Worm (Caenorhabditis elegans) whole organism, L2 larva: Measurements from ENCODE around the gene srx-110.
A peak's percentile ranks its signal among the peaks of the same experiment; 100 is the strongest.

Experiments
- C34F6.9 ChIP-seq: fragments of 150-350 bp; optimal IDR thresholded peaks from 2 replicates; lab custom pipeline; 2014; ENCODE audit warnings: missing biosample characterization, missing genetic modification characterization
- F13H6.1 ChIP-seq: sonication (generic microtip); optimal IDR thresholded peaks from 2 replicates; lab custom pipeline; 2016; ENCODE audit warnings: missing genetic modification characterization, missing compliant biosample characterization
- R02D3.7 ChIP-seq: fragments of 150-350 bp; optimal IDR thresholded peaks from 2 replicates; lab custom pipeline; 2014; ENCODE audit warnings: missing biosample characterization, missing genetic modification characterization
- Y55F3AM.14 ChIP-seq: fragments of 200-800 bp; sonication (Bioruptor generic); optimal IDR thresholded peaks from 2 replicates; lab custom pipeline; 2018; ENCODE audit warnings: mild to moderate bottlenecking, missing genetic modification characterization, missing compliant biosample characterization
- ZK546.5 ChIP-seq: sonication (generic microtip); optimal IDR thresholded peaks from 2 replicates; lab custom pipeline; 2017; ENCODE audit warnings: missing biosample characterization, missing genetic modification characterization
- alr-1 ChIP-seq: fragments of 150-350 bp; optimal IDR thresholded peaks from 2 replicates; lab custom pipeline; 2014; ENCODE audit warnings: missing biosample characterization, missing genetic modification characterization
- ama-1 ChIP-seq: fragments of 150-350 bp; optimal IDR thresholded peaks from 2 replicates; lab custom pipeline; 2018; ENCODE audit warnings: inconsistent platforms
- blmp-1 ChIP-seq: sonication (generic microtip); optimal IDR thresholded peaks from 2 replicates; lab custom pipeline; 2017; ENCODE audit warnings: missing genetic modification characterization, mild to moderate bottlenecking, missing compliant biosample characterization, antibody characterized with exemption, moderate library complexity; ENCODE audit not compliant: insufficient read depth
- ceh-82 ChIP-seq: fragments of 150-350 bp; optimal IDR thresholded peaks from 2 replicates; lab custom pipeline; 2014; ENCODE audit warnings: missing biosample characterization, missing genetic modification characterization
- crh-2 ChIP-seq: sonication (generic microtip); optimal IDR thresholded peaks from 2 replicates; lab custom pipeline; 2017; ENCODE audit warnings: missing biosample characterization, missing genetic modification characterization
- egl-27 ChIP-seq: sonication (generic microtip); optimal IDR thresholded peaks from 3 replicates; lab custom pipeline; 2017; ENCODE audit warnings: missing biosample characterization, missing genetic modification reagents, missing genetic modification characterization
- elt-1 ChIP-seq: fragments of 150-350 bp; optimal IDR thresholded peaks from 2 replicates; lab custom pipeline; 2014; ENCODE audit warnings: missing biosample characterization, missing genetic modification characterization
- fos-1 ChIP-seq: fragments of 150-350 bp; optimal IDR thresholded peaks from 2 replicates; lab custom pipeline; 2014; ENCODE audit warnings: missing biosample characterization, missing genetic modification characterization
- gmeb-1 ChIP-seq: fragments of 150-350 bp; optimal IDR thresholded peaks from 2 replicates; lab custom pipeline; 2014; ENCODE audit warnings: missing biosample characterization, missing genetic modification characterization
- lin-11 ChIP-seq: fragments of 150-350 bp; sonication (generic microtip); optimal IDR thresholded peaks from 2 replicates; lab custom pipeline; 2014; ENCODE audit warnings: missing biosample characterization, missing genetic modification characterization, inconsistent platforms, mixed read lengths
- lin-13 ChIP-seq: fragments of 150-350 bp; optimal IDR thresholded peaks from 2 replicates; lab custom pipeline; 2014; ENCODE audit warnings: missing biosample characterization, missing genetic modification reagents, missing genetic modification characterization
- lsy-2 ChIP-seq, 2 experiments: fragments of 150-350 bp in 1 of 2; sonication (generic microtip) in 1 of 2; optimal IDR thresholded peaks; 2 replicates each; lab custom pipeline; 2014 to 2017; ENCODE audit warnings: missing biosample characterization in 2 of 2, missing genetic modification characterization in 2 of 2
- mdl-1 ChIP-seq, 2 experiments: fragments of 150-350 bp in 1 of 2; sonication (generic microtip) in 1 of 2; optimal IDR thresholded peaks; 2 replicates each; lab custom pipeline; 2017; ENCODE audit warnings: missing biosample characterization in 2 of 2, missing genetic modification characterization in 2 of 2
- nhr-129 ChIP-seq: fragments of 150-350 bp; optimal IDR thresholded peaks from 2 replicates; lab custom pipeline; 2014; ENCODE audit warnings: missing biosample characterization, missing genetic modification characterization
- nhr-237 ChIP-seq: fragments of 150-350 bp; optimal IDR thresholded peaks from 2 replicates; lab custom pipeline; 2014; ENCODE audit warnings: missing biosample characterization, missing genetic modification characterization
- nhr-25 ChIP-seq: fragments of 150-350 bp; sonication (generic microtip); optimal IDR thresholded peaks from 3 replicates; lab custom pipeline; 2014; ENCODE audit warnings: missing biosample characterization, missing genetic modification characterization
- nhr-6 ChIP-seq: fragments of 150-350 bp; optimal IDR thresholded peaks from 2 replicates; lab custom pipeline; 2014; ENCODE audit warnings: missing biosample characterization, missing genetic modification characterization
- nhr-77 ChIP-seq: fragments of 150-350 bp; optimal IDR thresholded peaks from 2 replicates; lab custom pipeline; 2014; ENCODE audit warnings: missing biosample characterization, missing genetic modification characterization
- peb-1 ChIP-seq: fragments of 150-350 bp; optimal IDR thresholded peaks from 2 replicates; lab custom pipeline; 2014; ENCODE audit warnings: missing biosample characterization, missing genetic modification characterization
- skn-1 ChIP-seq: sonication (generic microtip); optimal IDR thresholded peaks from 2 replicates; lab custom pipeline; 2017; ENCODE audit warnings: missing biosample characterization, missing genetic modification characterization
- snpc-4 ChIP-seq: fragments of 150-350 bp; optimal IDR thresholded peaks from 2 replicates; lab custom pipeline; 2014; ENCODE audit warnings: missing biosample characterization, missing genetic modification characterization
- unc-55 ChIP-seq: fragments of 150-350 bp; sonication (generic microtip); optimal IDR thresholded peaks from 3 replicates; lab custom pipeline; 2014; ENCODE audit warnings: missing biosample characterization, missing genetic modification reagents, missing genetic modification characterization
- unc-62 ChIP-seq: fragments of 150-350 bp; optimal IDR thresholded peaks from 2 replicates; lab custom pipeline; 2014; ENCODE audit warnings: missing biosample characterization, missing genetic modification reagents, missing genetic modification characterization
- zag-1 ChIP-seq: fragments of 150-350 bp; optimal IDR thresholded peaks from 2 replicates; lab custom pipeline; 2014; ENCODE audit warnings: missing biosample characterization, missing genetic modification characterization
- ztf-1 ChIP-seq: fragments of 200-800 bp; sonication (Bioruptor generic); conservative IDR thresholded peaks from 2 replicates; pipeline ENCODE4 v1.3.6; 2022; ENCODE audit warnings: missing genetic modification characterization, missing compliant biosample characterization

srx-110 gene

ce11 chrII:3709255-3709654, at the start of gene srx-110:
Gene srx-110 (plus strand): TSS chrII:3709555.
- TF ChIP-seq mdl-1 (tag; optimal IDR thresholded peaks at IDR 0.05; lab: Kevin White, UChicago) (no peak), unc-55 (no peak)

- TF ChIP-seq gmeb-1 (tag; lab: Kevin White, UChicago) (no peak), peb-1 (tag; lab: Kevin White, UChicago) (no peak), unc-62 (GFP tag; lab: Kevin White, UChicago) (no peak), skn-1 (no peak)
- TF ChIP-seq, all 48 proteins: peak for 0
Observed at ce11 chrII:3659776-3660175, 49.6 kb upstream of the srx-110 start, which contains the start of gene F19B10.4. Gene F19B10.4 (plus strand): TSS chrII:3660076.

ce11 chrII:3661932-3662331, 47.4 kb upstream of the srx-110 start, which contains the start of gene F19B10.13:
Gene F19B10.13 (plus strand): TSS chrII:3662274.
- TF ChIP-seq fos-1 (tag; lab: Kevin White, UChicago) = peak; percentile 95
- TF ChIP-seq unc-55 = peak; percentile 53
- TF ChIP-seq lin-13 (GFP tag; lab: Kevin White, UChicago) = no peak
- TF ChIP-seq gmeb-1 (tag; lab: Kevin White, UChicago) = peak; percentile 17
- peak; percentile 84 for TF ChIP-seq C34F6.9

- TF ChIP-seq egl-27 (tag; lab: Kevin White, UChicago) (no peak), snpc-4 (tag; lab: Kevin White, UChicago) (no peak), skn-1 (no peak), ZK546.5 (tag; lab: Kevin White, UChicago) (no peak), F13H6.1 (tag; lab: Kevin White, UChicago) (no peak), alr-1 (no peak), ama-1 (lab: Kevin White, UChicago) (no peak), nhr-25 (tag; lab: Kevin White, UChicago) (no peak), nhr-237 (no peak), fos-1 (tag; lab: Kevin White, UChicago) (no peak), nhr-77 (tag; lab: Kevin White, UChicago) (no peak), ceh-82 (tag; lab: Kevin White, UChicago) (no peak), ztf-1 (GFP tag; lab: Robert Waterston, UW) (no peak), nhr-129 (tag; lab: Kevin White, UChicago) (no peak), lsy-2 (tag; optimal IDR thresholded peaks at IDR 0.05; lab: Kevin White, UChicago) (no peak), unc-62 (GFP tag; lab: Kevin White, UChicago) (no peak), Y55F3AM.14 (GFP tag; lab: Kevin White, UChicago) (no peak), lin-11 (tag; lab: Kevin White, UChicago) (no peak)
Observed at ce11 chrII:3663796-3664195, 45.6 kb upstream of the srx-110 start, which contains the start of gene F19B10.6. Gene F19B10.6 (minus strand): TSS chrII:3663896.

- no peak for TF ChIP-seq F13H6.1 (tag; lab: Kevin White, UChicago)
- no peak for TF ChIP-seq R02D3.7 (tag; lab: Kevin White, UChicago)
- no peak for TF ChIP-seq lin-13 (GFP tag; lab: Kevin White, UChicago)
- no peak for TF ChIP-seq nhr-6 (tag; lab: Kevin White, UChicago)
- TF ChIP-seq zag-1 (tag; lab: Kevin White, UChicago) = no peak
- no peak for TF ChIP-seq crh-2 (tag; lab: Kevin White, UChicago)
- TF ChIP-seq egl-27 (tag; lab: Kevin White, UChicago) = no peak
- no peak for TF ChIP-seq snpc-4 (tag; lab: Kevin White, UChicago)
Observed at ce11 chrII:3664470-3664869, 44.9 kb upstream of the srx-110 start, which contains the start of gene F19B10.3. Gene F19B10.3 (plus strand): TSS chrII:3664770.

- no peak for TF ChIP-seq unc-55
- TF ChIP-seq elt-1 (tag; lab: Kevin White, UChicago) = no peak
- TF ChIP-seq zag-1 (tag; lab: Kevin White, UChicago) = no peak
- TF ChIP-seq nhr-6 (tag; lab: Kevin White, UChicago) = no peak
- TF ChIP-seq lsy-2 (tag; optimal IDR thresholded peaks at IDR 0.05; lab: Kevin White, UChicago) = no peak
- TF ChIP-seq blmp-1 (tag; lab: Kevin White, UChicago) = no peak
Observed at ce11 chrII:3665181-3665580, 44.2 kb upstream of the srx-110 start.
